Fruit fly (Drosophila melanogaster) Kc167 (cell line): ENCODE data around the gene Scox.

ENCODE experiments used
- Myc ChIP-seq: fragments of >200 bp; optimal IDR thresholded peaks from 2 replicates; lab custom pipeline; 2017; ENCODE audit warnings: missing external identifiers
- Sin3A ChIP-seq: fragments of >200 bp; optimal IDR thresholded peaks from 2 replicates; lab custom pipeline; 2018; ENCODE audit warnings: missing external identifiers
- h ChIP-seq: fragments of >200 bp; optimal IDR thresholded peaks from 3 replicates; lab custom pipeline; 2018; ENCODE audit warnings: missing external identifiers
- insv ChIP-seq: fragments of >200 bp; optimal IDR thresholded peaks from 3 replicates; lab custom pipeline; 2018; ENCODE audit warnings: missing external identifiers
- psq ChIP-seq: fragments of >200 bp; optimal IDR thresholded peaks from 2 replicates; lab custom pipeline; 2017; ENCODE audit warnings: missing external identifiers
- ttk ChIP-seq: sonication (Bioruptor generic); optimal IDR thresholded peaks from 2 replicates; lab custom pipeline; 2017; ENCODE audit warnings: missing external identifiers

Scox gene

DNA sequence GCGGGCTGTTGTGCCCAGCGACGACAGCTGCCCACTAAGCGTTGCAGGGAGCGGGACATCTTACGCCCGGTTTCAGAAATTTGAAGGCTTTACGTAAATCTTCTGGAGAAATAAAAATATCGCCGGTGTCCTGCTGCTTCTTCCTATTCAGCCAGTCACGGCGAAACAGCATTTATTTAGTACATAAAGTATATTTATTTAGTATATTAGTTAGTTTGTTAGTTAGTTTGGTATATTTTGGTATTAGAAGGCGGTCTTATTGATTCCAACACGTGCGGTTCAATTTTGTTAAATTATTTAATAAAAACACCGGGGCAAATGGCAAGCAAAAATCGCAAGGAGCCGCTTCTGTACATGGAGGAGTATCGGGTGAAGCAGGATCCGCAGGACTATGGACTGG is at the start of gene Scox, which contains the start of gene Polr1C:
Gene Scox, minus strand, starts transcription at position 169 of the 400 bp plus-strand sequence.
Gene Polr1C, plus strand, starts transcription at position 238 of the 400 bp plus-strand sequence.
- TF ChIP-seq insv = no peak
- TF ChIP-seq Myc = no peak
- TF ChIP-seq ttk (lab: Kevin White, UChicago) = no peak
- TF ChIP-seq psq = no peak
- TF ChIP-seq Sin3A (lab: Kevin White, UChicago) = no peak
- TF ChIP-seq h (lab: Kevin White, UChicago) = no peak

DNA sequence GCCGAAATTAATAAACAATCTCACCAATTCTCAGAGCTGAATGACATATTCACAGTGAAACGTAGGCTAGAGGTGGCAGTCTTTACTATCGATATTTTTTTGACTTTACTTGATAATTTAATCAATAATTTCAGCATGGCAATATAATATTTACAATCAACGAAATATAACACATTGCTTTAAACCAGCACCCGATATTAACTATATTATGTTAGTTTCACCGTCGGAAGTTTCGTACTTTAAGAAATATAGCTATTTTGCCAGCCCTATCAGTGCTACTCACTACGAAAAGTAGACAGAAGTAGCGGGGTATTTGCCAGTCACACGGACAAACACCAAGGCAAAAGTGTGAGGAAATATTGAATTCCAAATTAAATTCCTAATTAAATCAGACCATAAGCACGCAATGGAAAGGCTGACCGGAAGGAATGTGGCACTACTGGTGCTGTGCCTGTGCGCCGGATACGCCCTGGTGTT is 42.1 kb upstream of the Scox start, which contains the start of the genes CG31917, Tfb5 and SelT:
Gene CG31917, minus strand, starts transcription at position 51 of the 477 bp plus-strand sequence.
Gene Tfb5, minus strand, starts transcription at position 51 of the 477 bp plus-strand sequence.
Gene SelT, plus strand, starts transcription at position 139 of the 477 bp plus-strand sequence.
- TF ChIP-seq Myc (no peak), psq (no peak), Sin3A (lab: Kevin White, UChicago) (no peak), insv (no peak), h (lab: Kevin White, UChicago) (no peak), ttk (lab: Kevin White, UChicago) (no peak)

DNA sequence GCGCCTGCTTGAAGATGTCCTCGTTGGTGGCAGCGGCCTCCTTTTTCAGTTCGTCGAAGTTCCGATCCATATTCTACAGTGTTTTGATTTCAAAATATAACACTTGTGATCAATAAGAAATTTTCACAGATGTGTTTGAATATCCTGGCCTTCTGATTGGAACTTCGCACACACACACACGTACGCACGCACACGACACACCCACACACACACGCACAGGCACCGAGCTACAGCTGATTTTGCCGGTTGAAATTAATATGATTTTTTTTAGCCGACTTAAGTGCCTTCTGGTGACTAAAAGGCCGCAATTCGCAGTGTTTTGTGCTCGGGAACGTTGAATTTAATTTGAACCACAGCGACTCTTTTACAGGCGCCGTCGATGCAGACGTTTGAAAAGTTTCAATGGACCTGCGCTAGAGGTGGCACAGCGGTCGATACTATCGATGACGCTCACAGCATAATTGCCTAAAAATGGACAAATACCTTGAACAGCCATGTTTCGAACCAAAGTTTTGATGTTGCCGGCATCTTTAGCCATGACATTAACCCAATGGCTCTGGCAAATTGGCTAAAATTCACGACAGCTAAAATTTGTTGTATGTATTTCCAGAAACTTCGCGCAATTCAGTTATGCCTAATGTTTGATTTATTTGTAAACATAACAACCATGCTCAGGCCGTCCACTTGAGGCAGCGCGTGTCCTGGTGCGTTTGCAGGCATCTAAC is 40.7 kb upstream of the Scox start, which contains the start of gene Rtnl1:
Gene Rtnl1, minus strand, starts transcription at position 415 of the 725 bp plus-strand sequence.
- no peak for TF ChIP-seq insv
- no peak for TF ChIP-seq psq
- TF ChIP-seq Sin3A (lab: Kevin White, UChicago) = no peak
- no peak for TF ChIP-seq Myc
- TF ChIP-seq h (lab: Kevin White, UChicago) = no peak
- TF ChIP-seq ttk (lab: Kevin White, UChicago) = no peak

DNA sequence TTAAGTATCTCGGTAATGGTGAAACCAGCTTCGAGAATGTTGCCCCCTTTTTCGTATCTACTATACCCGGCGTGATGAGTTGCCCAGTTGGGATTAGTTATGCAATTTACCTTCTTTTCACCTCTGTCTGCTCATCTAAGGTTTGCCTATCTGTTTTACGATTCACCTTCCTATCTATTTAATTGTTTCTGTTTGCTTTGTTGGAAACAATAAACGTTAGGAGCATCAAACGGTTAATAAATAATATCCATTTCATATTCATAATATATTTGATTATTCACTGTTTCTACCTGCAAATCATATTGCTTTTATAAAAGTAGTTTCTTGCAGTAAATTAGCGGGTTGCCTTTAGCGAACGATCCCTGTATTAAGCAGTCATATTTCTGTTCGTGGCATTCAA is 38.5 kb upstream of the Scox start:
- TF ChIP-seq ttk (lab: Kevin White, UChicago) (no peak), h (lab: Kevin White, UChicago) (no peak), psq (no peak), insv (no peak), Sin3A (lab: Kevin White, UChicago) (no peak), Myc (no peak)

DNA sequence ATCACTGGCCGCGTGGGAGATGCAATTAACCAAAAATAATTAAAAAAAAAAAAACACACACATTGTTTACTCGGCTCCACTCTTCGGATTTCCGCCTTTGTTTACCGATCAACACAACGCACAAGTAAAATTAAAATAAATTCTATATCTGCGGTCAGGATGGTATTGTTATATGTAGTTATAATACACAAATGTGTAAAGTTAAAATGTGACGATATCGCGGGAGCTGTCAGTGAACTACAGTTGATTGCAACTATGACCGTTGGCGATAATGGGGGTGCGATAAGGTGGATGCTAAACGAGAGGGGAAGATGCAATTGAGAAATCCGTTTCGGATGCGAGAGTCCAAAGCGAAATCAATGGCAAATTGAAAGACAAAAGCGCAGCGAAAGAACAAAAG is 37.6 kb upstream of the Scox start:
- TF ChIP-seq insv = no peak
- TF ChIP-seq ttk (lab: Kevin White, UChicago) = no peak
- TF ChIP-seq Sin3A (lab: Kevin White, UChicago) = no peak
- TF ChIP-seq h (lab: Kevin White, UChicago) = no peak
- no peak for TF ChIP-seq Myc
- TF ChIP-seq psq = no peak

DNA sequence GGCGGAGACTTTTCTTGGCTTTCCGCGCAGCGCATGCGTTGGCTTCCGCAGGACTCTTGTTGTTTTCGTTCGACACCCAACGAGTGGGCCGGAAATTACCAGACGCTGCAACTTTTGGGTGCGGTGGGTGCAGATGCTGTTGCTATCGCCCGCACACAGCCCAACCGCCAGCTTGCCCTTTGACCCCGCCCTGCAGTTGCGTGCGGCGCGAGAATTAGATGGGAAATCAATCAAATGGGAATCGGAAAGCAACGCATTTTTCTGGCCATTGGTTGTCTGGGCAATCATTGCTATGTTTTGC is 36.7 kb upstream of the Scox start:
- TF ChIP-seq insv (no peak), h (lab: Kevin White, UChicago) (no peak), psq (no peak), Myc (no peak), Sin3A (lab: Kevin White, UChicago) (no peak), ttk (lab: Kevin White, UChicago) (no peak)

DNA sequence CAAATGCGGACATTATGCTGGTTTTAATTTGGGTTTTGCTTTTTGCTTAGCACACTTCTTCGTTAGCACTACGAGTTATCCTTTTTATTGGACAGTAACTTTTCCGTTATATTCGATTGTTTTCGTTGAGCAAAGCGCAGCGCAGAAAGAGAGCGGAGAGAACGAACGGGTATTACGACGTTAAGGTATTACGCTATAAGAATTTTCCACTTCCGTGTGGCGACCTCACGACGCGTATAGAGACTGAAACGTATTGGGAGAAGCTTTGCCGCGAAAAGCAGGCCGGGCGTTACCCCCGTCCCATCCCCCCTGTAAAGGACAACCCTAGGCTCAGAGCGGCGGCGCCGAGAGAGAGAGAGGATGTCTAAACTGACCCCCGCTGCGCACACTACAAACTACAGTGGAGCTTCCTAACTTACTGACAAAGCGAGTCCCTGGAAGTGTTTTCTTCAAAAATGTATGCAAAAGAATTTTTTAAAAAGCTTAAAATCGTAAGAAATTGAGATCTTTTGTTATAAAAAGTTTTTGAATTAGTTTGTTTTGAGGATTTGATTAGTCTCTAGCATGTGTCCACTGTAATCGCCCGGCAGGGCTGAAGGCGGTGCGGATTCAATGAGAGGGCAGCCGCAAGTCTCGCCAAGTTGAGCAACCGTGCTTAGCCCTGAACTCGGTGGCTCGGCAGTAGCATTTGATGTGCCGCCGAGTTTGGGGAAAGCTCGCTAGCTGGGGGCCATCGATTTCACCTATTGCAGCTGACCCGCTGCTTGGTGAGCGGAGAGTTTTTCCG is 36.1 kb upstream of the Scox start:
- no peak for TF ChIP-seq h (lab: Kevin White, UChicago)
- no peak for TF ChIP-seq Myc
- no peak for TF ChIP-seq insv
- TF ChIP-seq Sin3A (lab: Kevin White, UChicago) = no peak

DNA sequence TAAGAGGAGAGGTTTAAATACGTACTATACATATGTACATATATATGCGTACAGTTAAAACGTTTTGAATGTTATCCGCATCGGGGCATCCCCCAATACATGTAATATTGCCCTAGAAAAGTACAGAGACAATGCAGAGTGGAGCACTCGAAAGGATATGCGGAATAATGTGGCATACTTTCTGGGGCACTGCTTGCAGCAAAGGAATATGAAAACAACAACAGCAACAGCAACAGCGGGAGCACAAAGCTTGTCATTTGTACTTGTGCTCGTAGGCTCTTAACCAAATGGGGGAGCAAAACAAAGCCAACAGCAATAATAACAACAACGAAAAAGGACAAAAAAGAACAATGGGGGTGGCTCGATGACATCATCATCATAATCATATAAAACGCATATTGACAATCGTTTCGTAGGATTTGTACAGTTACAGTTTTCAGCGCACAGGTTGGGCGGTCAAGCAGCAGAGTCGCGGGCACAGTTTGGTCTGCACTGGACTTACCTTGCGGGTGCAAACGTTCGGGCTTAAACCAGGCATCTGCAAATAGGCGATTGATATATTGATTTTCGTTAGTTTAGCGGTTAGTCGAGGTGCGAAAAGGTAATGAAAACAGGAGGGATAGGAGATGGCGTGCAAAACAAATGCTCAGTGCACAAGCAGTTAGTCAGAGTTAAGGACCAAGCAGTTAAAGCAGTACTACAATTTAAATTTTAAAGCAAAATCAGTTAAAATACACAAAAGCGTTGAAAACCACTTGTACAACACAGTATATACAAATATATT is 35.1 kb upstream of the Scox start:
- TF ChIP-seq ttk (lab: Kevin White, UChicago) (no peak), psq (no peak)

DNA sequence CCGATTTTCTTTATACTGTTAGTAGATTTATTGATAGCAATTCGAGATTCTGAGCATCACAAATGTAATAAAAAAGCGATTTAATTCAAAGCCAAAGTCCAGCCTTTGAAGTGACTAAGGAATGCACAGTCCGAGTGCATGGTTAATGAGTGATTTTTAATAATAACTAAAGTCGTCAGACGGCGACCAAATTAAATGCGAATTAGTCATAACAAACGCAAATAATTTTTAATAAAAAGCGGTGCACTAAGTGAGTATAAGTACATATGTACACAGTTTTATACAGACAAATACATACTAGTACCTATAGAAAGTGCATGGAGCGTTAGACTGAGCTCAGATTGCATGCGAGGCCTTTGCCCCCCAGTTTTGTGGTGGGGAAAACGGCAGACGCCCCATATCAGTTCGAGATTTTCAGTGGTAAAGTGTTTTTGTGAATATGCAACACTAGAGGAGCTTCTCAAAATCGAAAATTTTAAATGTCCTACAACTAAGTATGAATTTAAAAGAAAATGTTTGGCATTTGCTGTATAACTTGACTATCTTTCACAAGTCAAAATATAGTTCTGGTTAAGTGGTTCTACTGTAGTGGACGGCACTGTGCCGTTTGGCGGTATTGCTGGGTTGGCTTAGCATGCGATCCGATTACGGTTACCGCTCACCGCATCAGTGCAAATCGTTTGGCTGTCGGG is 34.1 kb upstream of the Scox start:
- TF ChIP-seq ttk (lab: Kevin White, UChicago) = no peak
- no peak for TF ChIP-seq Sin3A (lab: Kevin White, UChicago)
- no peak for TF ChIP-seq Myc
- no peak for TF ChIP-seq psq
- no peak for TF ChIP-seq h (lab: Kevin White, UChicago)
- no peak for TF ChIP-seq insv

DNA sequence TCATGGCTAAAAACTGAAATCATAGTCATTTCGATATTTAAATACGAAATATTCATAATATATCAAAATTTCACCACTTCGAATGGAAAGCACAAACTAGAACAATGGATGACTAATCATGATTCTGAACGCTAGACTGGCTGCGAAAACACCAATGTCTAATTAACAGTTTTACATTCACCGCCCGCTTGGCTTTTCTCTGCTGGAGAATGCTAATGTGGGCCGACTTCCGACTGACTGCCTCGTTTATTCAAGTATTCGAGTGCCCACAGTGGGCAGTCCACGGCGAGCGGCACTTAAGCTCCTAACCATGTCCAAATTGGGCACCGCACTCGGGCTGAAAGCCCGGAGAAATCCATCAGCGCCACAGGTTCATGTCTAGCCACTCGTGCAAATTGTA is 33.3 kb upstream of the Scox start:
- no peak for TF ChIP-seq Myc

DNA sequence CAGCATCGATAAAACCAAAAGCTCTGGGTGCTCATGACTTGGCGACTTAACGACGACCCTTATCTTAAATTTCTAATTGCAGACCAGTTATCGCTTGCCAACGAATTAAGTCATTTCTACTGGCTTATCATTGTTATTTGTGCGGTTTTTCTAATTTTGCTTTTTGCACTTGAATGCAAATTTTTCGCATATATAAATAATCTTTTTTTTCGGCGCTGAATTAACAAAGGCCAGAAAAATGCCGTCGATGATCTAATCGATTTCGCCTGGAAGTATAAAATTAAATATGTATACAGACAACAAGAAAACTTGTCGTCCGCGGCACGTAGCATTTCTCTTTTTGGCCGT is 32.8 kb upstream of the Scox start:
- TF ChIP-seq Myc (no peak), h (lab: Kevin White, UChicago) (no peak), psq (no peak), Sin3A (lab: Kevin White, UChicago) (no peak)
